Fruit fly (Drosophila melanogaster): ENCODE data around the gene knk.

knk gene

DNA sequence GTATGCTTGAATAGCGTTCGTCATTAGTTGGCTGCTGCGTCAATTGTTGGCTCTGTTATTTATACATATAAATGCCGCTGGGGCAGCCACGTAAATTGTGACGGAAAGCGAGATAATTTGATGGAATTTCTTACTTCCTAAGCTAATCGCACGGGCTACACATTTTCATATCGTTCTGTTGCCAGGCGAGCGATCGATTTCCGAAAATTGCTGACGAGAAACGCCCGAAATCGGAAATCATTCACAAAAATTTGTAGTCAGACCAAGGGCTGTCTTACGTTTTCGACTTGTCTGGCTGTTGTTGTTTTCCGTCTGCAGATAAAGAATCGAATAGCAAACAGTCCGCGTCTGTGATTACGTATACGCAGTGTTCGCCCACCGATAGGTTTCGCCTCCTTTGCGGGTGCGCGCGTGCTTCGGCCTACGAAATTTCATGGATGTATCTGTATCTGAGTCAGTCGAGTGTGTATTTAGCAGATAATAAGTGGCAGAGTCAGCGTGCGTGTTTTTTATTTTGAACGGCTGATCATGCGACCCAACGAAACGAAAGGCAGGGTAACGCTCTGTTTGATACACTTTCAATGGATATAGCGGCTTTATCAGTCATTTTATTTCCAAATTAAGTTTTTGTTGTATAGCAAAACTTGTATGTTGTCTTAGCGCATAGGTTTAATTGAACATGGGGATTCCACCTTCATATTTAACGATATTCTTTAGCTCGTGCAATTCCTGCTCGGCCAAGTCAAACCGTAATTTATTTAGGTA, 27.8 kb downstream of the knk start (continued):
- peak; percentile 49; the same call in 1 of the 2 replicates for TF ChIP-seq onecut (GFP tag; IDR thresholded peaks at IDR 0.05)
- peak; percentile 27 for TF ChIP-seq CG5180 (GFP tag; optimal IDR thresholded peaks at IDR 0.05)
- peak; percentile 79 for TF ChIP-seq CG11504 (tag; optimal IDR thresholded peaks at IDR 0.05)
- TF ChIP-seq CG10431 (GFP tag; optimal IDR thresholded peaks at IDR 0.05): no peak
- peak; percentile 10 for TF ChIP-seq zen (tag; optimal IDR thresholded peaks at IDR 0.05)
- TF ChIP-seq CG2889 (GFP tag; IDR thresholded peaks at IDR 0.05): peak; percentile 60; the same call in 1 of the 3 replicates
- no peak for TF ChIP-seq yki (optimal IDR thresholded peaks at IDR 0.05)
- TF ChIP-seq slbo (GFP tag; IDR thresholded peaks at IDR 0.05): peak; percentile 83
- peak; percentile 52 for TF ChIP-seq Hr3 (GFP tag; optimal IDR thresholded peaks at IDR 0.05)
- TF ChIP-seq kay (GFP tag; optimal IDR thresholded peaks at IDR 0.05): peak; percentile 38
- peak; percentile 51 for TF ChIP-seq Blimp-1 (GFP tag; optimal IDR thresholded peaks at IDR 0.05)
- TF ChIP-seq CG1233 (GFP tag; optimal IDR thresholded peaks at IDR 0.05): peak; percentile 55
- peak; percentile 36; the same call in 1 of the 2 replicates for TF ChIP-seq CG4360 (GFP tag; IDR thresholded peaks at IDR 0.05)
- TF ChIP-seq kni (GFP tag; optimal IDR thresholded peaks at IDR 0.05): no peak
- TF ChIP-seq Tbp (GFP tag; optimal IDR thresholded peaks at IDR 0.05): no peak
- TF ChIP-seq NC2β (GFP tag; optimal IDR thresholded peaks at IDR 0.05): no peak
- TF ChIP-seq Dad (GFP tag; optimal IDR thresholded peaks at IDR 0.05): no peak
- TF ChIP-seq GATAe (GFP tag; conservative IDR thresholded peaks at IDR 0.05): peak; percentile 20; the same call in 1 of the 2 replicates
- peak; percentile 67 for TF ChIP-seq PHDP (tag; optimal IDR thresholded peaks at IDR 0.05)
- no peak for TF ChIP-seq CG33213 (GFP tag; optimal IDR thresholded peaks at IDR 0.05)
- TF ChIP-seq pan (optimal IDR thresholded peaks at IDR 0.05): no peak
- peak in 1 of 2 experiments; percentile 48 for TF ChIP-seq pan (GFP tag; optimal IDR thresholded peaks at IDR 0.05 in 1 of 2, IDR thresholded peaks at IDR 0.05 in 1 of 2)
- peak; percentile 51 for TF ChIP-seq ATbp (GFP tag; optimal IDR thresholded peaks at IDR 0.05)
- TF ChIP-seq org-1 (GFP tag; optimal IDR thresholded peaks at IDR 0.05): peak; percentile 72
- no peak for TF ChIP-seq CTCF (GFP tag; optimal IDR thresholded peaks at IDR 0.05)
- peak; percentile 62 for TF ChIP-seq phol (tag; optimal IDR thresholded peaks at IDR 0.05)
- TF ChIP-seq p53 (GFP tag; optimal IDR thresholded peaks at IDR 0.05): peak; percentile 18
- TF ChIP-seq TFAM (GFP tag; optimal IDR thresholded peaks at IDR 0.05): no peak
- TF ChIP-seq CG17612 (GFP tag; IDR thresholded peaks at IDR 0.05): peak; percentile 36; the same call in 1 of the 2 replicates
- TF ChIP-seq CG18599 (GFP tag; optimal IDR thresholded peaks at IDR 0.05): peak; percentile 87
- TF ChIP-seq CG15073 (GFP tag; optimal IDR thresholded peaks at IDR 0.05): no peak
- peak; percentile 43 for TF ChIP-seq Camta (GFP tag; optimal IDR thresholded peaks at IDR 0.05)
- peak; percentile 33 for TF ChIP-seq CG7928 (GFP tag; optimal IDR thresholded peaks at IDR 0.05)
- no peak for TF ChIP-seq twi (tag; optimal IDR thresholded peaks at IDR 0.05)
- peak; percentile 88 for TF ChIP-seq CG6175 (GFP tag; IDR thresholded peaks at IDR 0.05)
- peak; percentile 33 for TF ChIP-seq CG4820 (GFP tag; optimal IDR thresholded peaks at IDR 0.05)
- peak; percentile 27 for TF ChIP-seq fd3F (GFP tag; optimal IDR thresholded peaks at IDR 0.05)
- TF ChIP-seq Hand (GFP tag; optimal IDR thresholded peaks at IDR 0.05): peak; percentile 56
- TF ChIP-seq ro (GFP tag; IDR thresholded peaks at IDR 0.05): no peak
- TF ChIP-seq NFAT (GFP tag; IDR thresholded peaks at IDR 0.05): peak; percentile 61
- TF ChIP-seq ranshi (GFP tag; IDR thresholded peaks at IDR 0.05): peak; percentile 60; the same call in 1 of the 2 replicates
- no peak; the same call in 2 of the 3 replicates for TF ChIP-seq Optix (GFP tag; IDR thresholded peaks at IDR 0.05)
- TF ChIP-seq Ada2b (GFP tag; IDR thresholded peaks at IDR 0.05): peak; percentile 55
- peak; percentile 76 for TF ChIP-seq CG8924 (tag; optimal IDR thresholded peaks at IDR 0.05)
- TF ChIP-seq NK7.1 (GFP tag; optimal IDR thresholded peaks at IDR 0.05): no peak
- peak; percentile 75 for TF ChIP-seq CG13424 (tag; optimal IDR thresholded peaks at IDR 0.05)
- TF ChIP-seq kah (GFP tag; optimal IDR thresholded peaks at IDR 0.05): no peak
- TF ChIP-seq croc (GFP tag; conservative IDR thresholded peaks at IDR 0.05): no peak
- TF ChIP-seq trem (tag; optimal IDR thresholded peaks at IDR 0.05): no peak
- TF ChIP-seq slp2 (GFP tag; optimal IDR thresholded peaks at IDR 0.05): peak; percentile 49
- peak; percentile 29 for TF ChIP-seq Hmx (GFP tag; optimal IDR thresholded peaks at IDR 0.05)

Measured in whole organism, embryonic.